Fruit fly (Drosophila melanogaster): ENCODE results near the gene Ugt305A1.
A peak's percentile ranks its signal among the peaks of the same experiment; 100 is the strongest.

The Ugt305A1 gene

DNA sequence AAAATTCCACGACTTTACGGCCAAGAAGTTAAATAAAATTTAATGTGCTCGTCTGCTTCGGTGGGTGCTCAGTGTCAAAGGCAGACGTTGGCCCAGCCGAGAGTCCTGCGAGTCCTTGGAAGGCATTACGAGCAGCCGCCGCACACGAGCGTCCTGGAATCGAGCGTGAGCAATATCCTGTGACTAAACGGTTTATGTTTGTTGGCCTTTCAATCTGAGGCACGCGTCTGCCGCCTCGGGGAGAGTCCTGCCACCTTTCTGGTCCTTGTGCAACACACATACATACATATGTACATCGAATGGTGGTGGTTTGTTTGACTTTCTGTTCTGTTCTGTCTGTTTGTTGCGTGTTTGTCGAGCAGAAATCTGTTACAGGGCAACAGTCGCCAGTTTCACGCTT lies 23.9 kb downstream of the Ugt305A1 start:
- no peak for TF ChIP-seq CTCF (optimal IDR thresholded peaks at IDR 0.05)
- no peak for TF ChIP-seq CG8478 (optimal IDR thresholded peaks at IDR 0.05)

DNA sequence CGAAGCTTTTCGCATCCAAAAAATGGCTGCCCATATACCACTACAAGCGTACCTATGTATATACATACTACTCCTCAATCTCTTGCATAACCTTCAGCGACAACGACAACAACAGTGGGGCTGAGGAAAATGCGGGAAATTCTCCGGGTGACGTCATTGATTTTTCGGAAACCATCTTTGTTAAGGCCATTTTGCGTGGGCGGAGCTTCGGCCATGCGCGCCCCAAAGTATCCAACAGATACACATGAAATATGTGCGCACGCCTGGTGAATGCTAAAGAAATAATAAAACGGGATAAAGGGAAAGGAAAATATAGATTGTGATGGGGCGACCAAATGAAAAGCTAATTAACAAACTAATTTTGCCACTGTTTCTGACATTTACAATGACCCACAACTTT lies 26.3 kb downstream of the Ugt305A1 start:
- TF ChIP-seq CG8478 (optimal IDR thresholded peaks at IDR 0.05) (no peak), CTCF (optimal IDR thresholded peaks at IDR 0.05) (no peak)

DNA sequence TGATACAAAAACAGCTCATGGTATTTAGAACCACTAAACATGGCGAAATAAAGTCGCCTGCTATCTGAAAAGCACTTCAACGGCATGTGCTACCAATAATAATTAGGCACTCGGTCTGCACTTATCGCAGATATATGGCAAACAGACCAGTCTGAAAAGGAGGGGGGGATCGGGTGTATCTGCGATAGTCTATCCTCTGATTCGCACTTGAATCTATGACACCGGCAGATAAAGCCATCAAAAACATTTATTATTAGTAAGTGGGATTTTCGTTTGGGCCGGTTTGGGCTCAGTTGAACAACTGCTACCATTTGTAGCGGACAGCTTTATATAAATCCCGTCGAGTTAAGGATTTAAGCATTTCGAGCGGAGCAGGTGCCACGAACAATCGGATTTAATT lies 27.7 kb downstream of the Ugt305A1 start, which contains the start of gene CG14989:
CG14989 (plus strand) TSS at position 301 of the 400 bp plus-strand sequence.
- no peak for TF ChIP-seq CTCF (optimal IDR thresholded peaks at IDR 0.05)
- TF ChIP-seq CG8478 (optimal IDR thresholded peaks at IDR 0.05), result no peak

DNA sequence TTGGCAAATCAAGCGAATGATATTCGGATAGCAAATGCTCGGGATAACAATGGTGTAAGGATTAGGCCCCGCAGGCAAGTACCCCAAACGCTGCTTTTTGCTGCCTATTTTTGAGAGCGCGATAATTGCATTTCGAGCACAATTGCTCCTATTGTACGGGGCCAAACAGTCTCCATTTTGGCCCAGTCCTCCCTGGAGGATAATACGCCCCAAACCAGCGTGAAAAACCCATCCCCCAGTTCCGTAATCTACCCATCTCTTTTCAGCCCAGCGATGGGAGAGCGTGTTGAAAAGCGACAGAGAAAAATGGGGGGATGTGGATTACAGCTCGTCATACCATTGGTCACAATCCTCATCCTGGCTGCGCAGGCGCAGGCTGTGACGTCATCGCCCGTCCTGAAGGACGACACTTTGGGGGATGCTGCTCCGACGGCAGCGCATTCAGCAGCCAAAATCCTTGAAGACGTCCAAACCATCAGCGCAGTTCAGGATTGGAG lies 29.2 kb downstream of the Ugt305A1 start, which contains the start of gene Gad1:
Gad1 (minus strand) TSS at position 51 of the 497 bp plus-strand sequence.
- TF ChIP-seq CTCF (optimal IDR thresholded peaks at IDR 0.05) (no peak), CG8478 (optimal IDR thresholded peaks at IDR 0.05) (no peak)

DNA sequence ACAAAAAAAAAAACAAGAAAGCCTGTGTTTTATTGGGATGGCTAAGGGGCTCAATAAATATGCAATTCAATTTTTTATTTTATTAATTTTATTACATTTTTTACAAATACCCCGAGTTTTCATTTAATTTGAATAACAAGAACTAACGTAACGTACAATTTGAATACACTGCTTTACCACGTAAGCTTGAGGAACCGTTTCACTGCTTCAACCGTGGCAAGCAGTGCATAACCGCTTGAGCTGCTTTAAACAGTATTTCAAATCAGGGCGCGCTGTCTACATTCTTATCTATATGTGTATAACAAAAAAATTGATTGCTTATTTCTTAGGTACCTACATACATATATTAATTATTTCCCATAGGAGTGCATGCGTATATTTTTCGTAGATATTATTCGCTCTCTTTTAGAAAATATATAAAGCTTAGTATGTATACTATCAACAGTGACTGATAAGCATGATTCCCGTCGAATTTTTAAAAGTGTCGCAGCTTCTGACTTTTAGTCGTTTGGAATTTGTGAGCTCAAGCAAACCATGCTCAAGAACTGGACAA lies 33.2 kb downstream of the Ugt305A1 start, which contains the start of gene CG14990:
CG14990 (plus strand) TSS at position 503 of the 553 bp plus-strand sequence.
- TF ChIP-seq CTCF (optimal IDR thresholded peaks at IDR 0.05), result peak in 1 of 2 experiments; percentile 44
- TF ChIP-seq CG8478 (optimal IDR thresholded peaks at IDR 0.05), result no peak

DNA sequence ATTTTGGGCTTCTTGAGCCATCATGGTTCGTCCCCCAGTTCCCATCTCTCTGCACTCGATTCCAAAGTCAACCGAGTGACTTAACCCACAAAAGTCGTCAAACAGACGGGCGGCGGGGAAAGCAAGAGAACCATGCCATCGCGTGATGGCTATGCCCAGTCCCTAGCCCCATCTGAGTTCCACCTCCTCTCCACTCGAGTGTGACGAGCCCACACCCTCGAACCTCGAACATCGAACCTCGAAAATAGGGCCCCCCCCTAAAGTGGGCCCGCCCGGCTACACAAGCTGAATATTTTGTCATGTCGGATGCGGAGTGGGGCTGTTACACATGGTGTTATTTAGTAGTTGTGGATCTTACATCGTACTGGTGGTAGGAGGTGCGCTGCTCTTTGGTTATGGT lies 37.0 kb downstream of the Ugt305A1 start:
- TF ChIP-seq CG8478 (optimal IDR thresholded peaks at IDR 0.05), result no peak
- no peak for TF ChIP-seq CTCF (optimal IDR thresholded peaks at IDR 0.05)

DNA sequence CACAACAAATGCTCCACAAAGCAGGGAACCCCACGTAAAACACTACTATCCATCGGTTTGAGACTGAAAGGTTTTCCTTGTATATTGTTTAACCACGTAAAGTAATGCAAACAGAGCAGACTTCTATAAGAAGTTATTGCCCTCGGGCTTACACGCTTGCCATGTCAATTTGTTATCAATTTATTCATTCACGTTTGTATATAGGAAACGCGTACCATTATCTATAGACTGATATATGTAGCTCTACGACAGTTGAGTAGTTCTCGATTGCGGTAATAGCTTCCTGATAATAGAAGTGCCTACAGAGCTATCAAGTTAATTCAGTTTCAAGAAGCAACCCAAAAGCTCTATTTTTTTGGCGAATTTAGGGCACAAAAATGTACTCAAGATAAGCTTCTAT lies 39.6 kb downstream of the Ugt305A1 start:
- no peak for TF ChIP-seq CG8478 (optimal IDR thresholded peaks at IDR 0.05)
- no peak for TF ChIP-seq CTCF (optimal IDR thresholded peaks at IDR 0.05)

DNA sequence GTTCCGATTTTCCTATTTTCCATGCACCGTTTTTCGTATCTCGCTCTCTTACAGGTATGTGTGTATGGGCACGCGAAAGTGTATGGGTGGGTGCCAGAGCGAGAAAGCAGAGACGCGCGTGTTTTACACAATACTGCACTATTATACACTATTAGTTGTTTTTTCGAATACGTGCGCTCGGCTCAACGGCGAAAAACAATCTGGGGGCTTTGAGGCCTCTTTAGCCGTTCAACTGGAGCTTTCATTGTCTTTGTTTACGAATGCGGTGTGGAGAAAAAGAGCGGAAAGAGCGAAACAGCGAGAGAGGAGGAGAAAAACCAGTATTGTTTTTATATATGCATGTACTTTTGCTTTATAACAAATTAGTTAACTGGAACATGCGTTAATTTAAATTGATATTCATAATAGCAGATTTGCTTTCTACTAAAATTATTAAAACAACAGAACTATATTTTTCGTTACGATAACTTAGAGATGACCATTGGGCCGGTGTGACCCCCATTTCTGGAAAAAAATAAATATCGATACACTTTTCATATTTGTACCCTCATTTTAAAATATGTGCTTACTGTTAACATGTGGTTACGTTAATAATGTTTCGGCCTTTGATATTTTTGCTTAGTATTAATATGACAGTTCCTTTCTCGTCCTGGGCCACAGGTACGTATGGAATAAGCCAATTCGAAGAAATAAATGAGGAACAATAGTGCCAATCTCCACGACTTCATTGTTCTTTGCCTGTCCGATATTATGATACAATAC lies 43.1 kb downstream of the Ugt305A1 start, which contains the start of gene CG14995:
CG14995 (minus strand) TSS at position 761 of the 762 bp plus-strand sequence.
- TF ChIP-seq CG8478 (optimal IDR thresholded peaks at IDR 0.05) (no peak), CTCF (optimal IDR thresholded peaks at IDR 0.05) (no peak)

DNA sequence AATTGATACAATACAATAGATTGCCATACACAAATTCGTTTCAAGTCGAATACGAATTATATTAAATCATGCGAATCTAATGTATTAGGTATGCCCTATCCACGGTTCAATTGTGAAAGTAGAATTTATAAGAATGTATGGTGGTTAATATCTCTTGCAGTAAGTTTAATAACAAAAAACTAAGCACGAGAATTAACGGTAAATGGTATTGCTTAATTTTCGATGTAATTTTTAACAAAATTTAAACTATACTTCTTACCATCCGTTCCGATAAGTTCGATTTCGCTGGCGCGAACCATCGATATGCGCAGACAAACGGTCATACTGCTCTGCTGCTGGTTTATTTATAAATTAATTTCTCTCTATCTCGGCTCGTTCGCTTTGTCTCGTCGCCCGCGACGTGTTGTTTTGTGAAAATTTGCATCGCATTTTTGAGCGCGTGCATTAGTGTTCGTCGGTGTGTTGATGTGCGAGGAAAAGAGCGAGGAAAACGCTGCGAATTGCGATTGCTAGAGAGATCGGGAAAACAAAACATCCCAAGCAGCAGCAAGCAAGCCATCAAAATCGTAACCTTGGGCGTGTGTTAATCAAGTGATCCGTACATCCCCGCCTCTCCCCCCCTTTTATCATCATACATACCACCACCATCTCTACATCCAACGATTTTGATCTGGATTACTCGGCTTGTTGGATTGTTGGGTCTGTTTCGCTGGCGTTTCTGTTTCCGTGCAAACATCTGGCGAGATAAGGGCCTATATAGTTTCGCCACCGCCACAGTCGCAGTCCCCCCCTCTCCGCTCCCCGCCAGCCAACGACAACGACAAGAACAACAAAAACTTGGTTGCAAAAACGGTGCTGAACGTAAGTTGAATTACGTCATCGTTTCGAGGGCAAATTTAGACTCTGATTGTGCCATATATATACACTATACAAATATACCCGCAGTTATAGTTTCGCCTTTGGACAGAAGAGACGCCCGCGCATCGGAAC lies 44.0 kb downstream of the Ugt305A1 start, which contains the start of gene Fit1:
Fit1 (plus strand) TSS at position 307 of the 990 bp plus-strand sequence.
- no peak for TF ChIP-seq CG8478 (optimal IDR thresholded peaks at IDR 0.05)
- TF ChIP-seq CTCF (optimal IDR thresholded peaks at IDR 0.05), result no peak

DNA sequence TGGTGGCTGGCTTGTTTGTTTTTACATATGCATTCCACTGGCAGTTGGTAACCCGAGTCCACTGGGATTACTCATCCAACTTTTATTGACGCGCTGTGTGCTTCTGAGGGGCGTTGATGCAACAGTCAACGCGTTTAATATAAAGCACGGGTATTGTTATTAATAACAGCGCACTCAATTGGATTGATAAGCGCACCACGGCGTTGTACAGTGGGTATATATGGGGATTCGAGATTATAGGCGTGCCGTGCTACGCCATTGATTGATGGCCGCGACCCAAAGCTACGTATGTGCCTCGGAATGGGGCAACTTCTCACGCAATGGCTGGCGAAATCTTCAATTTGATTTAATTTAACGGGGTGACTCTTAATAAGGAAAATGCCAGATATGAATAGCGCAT lies 47.5 kb downstream of the Ugt305A1 start:
- TF ChIP-seq CTCF (optimal IDR thresholded peaks at IDR 0.05), result no peak
- no peak for TF ChIP-seq CG8478 (optimal IDR thresholded peaks at IDR 0.05)

DNA sequence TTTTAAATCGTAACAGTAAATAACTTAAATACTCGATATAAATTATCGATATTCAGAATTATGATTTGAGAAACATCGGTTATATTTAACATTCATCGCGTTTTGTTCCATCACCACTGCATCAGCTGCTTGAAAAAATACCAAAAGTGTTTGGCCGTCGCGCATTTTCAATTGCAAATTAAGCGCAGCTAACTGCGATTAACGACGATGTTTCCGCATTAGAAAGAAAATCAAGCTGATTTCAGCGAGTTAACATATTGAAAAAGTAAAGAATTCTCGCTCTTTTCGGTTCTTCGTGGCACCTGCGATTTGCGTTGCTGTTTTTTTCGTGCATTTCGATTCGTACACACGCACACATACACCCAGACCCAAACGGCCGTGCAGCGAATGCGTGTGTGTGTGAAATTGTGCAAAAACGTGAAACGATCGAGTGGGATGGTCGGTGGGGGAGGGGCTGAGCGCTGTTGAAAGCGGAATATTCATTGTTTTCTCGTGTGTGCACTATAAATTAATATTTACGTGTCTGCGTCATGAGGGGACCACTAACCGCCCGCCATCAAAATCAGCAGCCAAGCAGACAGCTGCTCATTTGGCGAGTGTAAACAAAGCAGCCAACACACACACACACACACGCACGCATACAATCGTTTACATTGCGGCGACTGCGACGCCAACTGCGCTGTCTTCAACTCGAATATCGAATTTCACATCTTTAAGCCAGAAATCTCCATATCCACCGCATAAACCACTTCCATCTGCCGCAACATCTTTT lies 48.7 kb downstream of the Ugt305A1 start, which contains the start of gene Ack:
Ack (plus strand) TSS at position 115 of the 772 bp plus-strand sequence.
- TF ChIP-seq CTCF (optimal IDR thresholded peaks at IDR 0.05), result no peak
- no peak for TF ChIP-seq CG8478 (optimal IDR thresholded peaks at IDR 0.05)

DNA sequence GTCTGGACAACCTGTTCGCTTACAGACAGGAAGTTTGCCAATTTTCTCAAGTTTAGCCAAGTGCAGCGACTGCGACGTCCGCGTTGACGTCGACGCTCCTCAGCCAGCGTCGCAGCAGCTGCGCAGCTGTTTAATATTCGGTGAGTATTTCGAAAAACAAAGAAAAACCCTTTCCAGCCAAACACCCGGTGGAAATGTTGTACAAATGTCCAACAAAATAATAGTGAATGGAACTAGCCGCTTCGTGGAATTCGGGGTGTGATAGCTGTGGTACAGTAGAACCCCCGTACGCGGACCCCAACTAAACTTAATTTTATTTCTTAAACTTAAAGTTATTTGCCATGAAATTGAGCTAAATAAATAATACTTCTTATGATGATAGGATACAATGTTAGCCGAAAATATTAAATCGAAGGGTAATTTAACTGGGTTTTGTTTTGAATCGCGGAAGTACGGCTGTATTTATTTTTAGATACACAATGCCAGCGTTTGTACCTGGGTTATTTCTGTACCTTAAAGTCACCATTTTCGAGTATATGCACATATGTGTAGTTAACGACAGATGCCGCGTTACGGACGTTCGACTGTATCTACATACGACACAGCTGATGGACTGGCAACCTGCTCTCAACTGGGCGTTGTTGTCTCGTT lies 49.4 kb downstream of the Ugt305A1 start:
- TF ChIP-seq CTCF (optimal IDR thresholded peaks at IDR 0.05) (no peak), CG8478 (optimal IDR thresholded peaks at IDR 0.05) (no peak)

DNA sequence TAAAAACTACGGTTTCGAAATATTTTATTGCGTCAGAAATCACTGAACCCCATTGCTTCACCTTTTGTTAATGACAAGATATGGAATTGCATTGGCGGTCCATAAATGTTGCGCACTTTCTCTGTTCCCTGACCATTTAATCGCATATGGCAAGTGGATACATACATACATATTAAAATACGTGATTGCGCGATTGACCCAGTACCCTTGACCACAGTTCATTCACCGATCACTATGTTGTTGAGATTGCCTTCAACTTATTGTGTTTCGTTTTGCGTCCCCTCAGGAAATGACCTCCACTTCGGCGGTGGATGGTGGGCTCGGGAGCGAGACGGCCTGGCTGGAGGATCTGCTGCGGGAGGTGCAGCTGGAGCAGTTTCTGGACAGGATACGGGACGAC lies 50.6 kb downstream of the Ugt305A1 start:
- TF ChIP-seq CG8478 (optimal IDR thresholded peaks at IDR 0.05), result no peak
- no peak for TF ChIP-seq CTCF (optimal IDR thresholded peaks at IDR 0.05)

Data from S2 (cell line).